Worm (Caenorhabditis elegans) whole organism, dauer: Measurements from ENCODE around the gene srw-145.

Experiments
- unc-62 ChIP-seq: sonication (generic microtip); optimal IDR thresholded peaks from 2 replicates; lab custom pipeline; 2017; ENCODE audit warnings: missing biosample characterization, missing genetic modification reagents, missing genetic modification characterization

The srw-145 gene

ce11 chrV:13936850-13937249 lies at the start of gene srw-145:
TSS of gene srw-145 (plus strand) at chrV:13937150.
- TF ChIP-seq unc-62, result no peak

- TF ChIP-seq unc-62, result no peak
These were observed 49.6 kb upstream of the srw-145 start, which contains the start of gene srsx-19 for ce11 chrV:13887358-13887757. TSS of gene srsx-19 (plus strand) at chrV:13887658.

- TF ChIP-seq unc-62, result no peak
These were observed 47.4 kb upstream of the srw-145 start, which contains the start of gene spp-12 for ce11 chrV:13889516-13889915. TSS of gene spp-12 (plus strand) at chrV:13889816.

- TF ChIP-seq unc-62, result no peak
These were observed 46.5 kb upstream of the srw-145 start, which contains the start of gene lbp-8 for ce11 chrV:13890473-13890872. TSS of gene lbp-8 (plus strand) at chrV:13890773.

- no peak for TF ChIP-seq unc-62
These were observed 45.5 kb upstream of the srw-145 start for ce11 chrV:13891489-13891888.

- TF ChIP-seq unc-62, result no peak
These were observed 44.2 kb upstream of the srw-145 start, which contains the start of gene sptl-3 for ce11 chrV:13892457-13893375. TSS of gene sptl-3 (plus strand) at chrV:13893325.

- no peak for TF ChIP-seq unc-62
These were observed 43.4 kb upstream of the srw-145 start for ce11 chrV:13893583-13893982.

- no peak for TF ChIP-seq unc-62
These were observed 38.6 kb upstream of the srw-145 start, which contains the start of gene cyp-35C1 for ce11 chrV:13898356-13898755. TSS of gene cyp-35C1 (minus strand) at chrV:13898487.

ce11 chrV:13899213-13899612 lies 37.7 kb upstream of the srw-145 start, which contains the start of gene oac-3:
TSS of gene oac-3 (plus strand) at chrV:13899513.
- no peak for TF ChIP-seq unc-62

- no peak for TF ChIP-seq unc-62
These were observed 34.5 kb upstream of the srw-145 start, which contains the start of gene C06B3.1 for ce11 chrV:13902495-13902894. TSS of gene C06B3.1 (plus strand) at chrV:13902795.

ce11 chrV:13904446-13904845 lies 32.5 kb upstream of the srw-145 start, which contains the start of gene stdh-3:
TSS of gene stdh-3 (plus strand) at chrV:13904611.
- no peak for TF ChIP-seq unc-62

ce11 chrV:13906166-13906565 lies 30.8 kb upstream of the srw-145 start, which contains the start of gene stdh-1:
TSS of gene stdh-1 (plus strand) at chrV:13906492.
- TF ChIP-seq unc-62, result no peak

- TF ChIP-seq unc-62, result no peak
These were observed 29.3 kb upstream of the srw-145 start for ce11 chrV:13907557-13908104.

- no peak for TF ChIP-seq unc-62
These were observed 28.6 kb upstream of the srw-145 start for ce11 chrV:13908120-13908915.

- TF ChIP-seq unc-62, result no peak
These were observed 28.1 kb upstream of the srw-145 start, which contains the start of gene C06B3.6 for ce11 chrV:13908916-13909176. TSS of gene C06B3.6 (minus strand) at chrV:13908967.

ce11 chrV:13909400-13909799 lies 27.6 kb upstream of the srw-145 start, which contains the start of gene C06B3.7:
TSS of gene C06B3.7 (plus strand) at chrV:13909686.
- TF ChIP-seq unc-62, result no peak

- no peak for TF ChIP-seq unc-62
These were observed 21.6 kb upstream of the srw-145 start, which contains the start of gene gcy-32 for ce11 chrV:13915390-13915789. TSS of gene gcy-32 (minus strand) at chrV:13915490.
